Fruit fly (Drosophila melanogaster): Measurements from ENCODE around the gene CG33689.
A peak's percentile ranks its signal among the peaks of the same experiment; 100 is the strongest.

Gene CG33689

DNA sequence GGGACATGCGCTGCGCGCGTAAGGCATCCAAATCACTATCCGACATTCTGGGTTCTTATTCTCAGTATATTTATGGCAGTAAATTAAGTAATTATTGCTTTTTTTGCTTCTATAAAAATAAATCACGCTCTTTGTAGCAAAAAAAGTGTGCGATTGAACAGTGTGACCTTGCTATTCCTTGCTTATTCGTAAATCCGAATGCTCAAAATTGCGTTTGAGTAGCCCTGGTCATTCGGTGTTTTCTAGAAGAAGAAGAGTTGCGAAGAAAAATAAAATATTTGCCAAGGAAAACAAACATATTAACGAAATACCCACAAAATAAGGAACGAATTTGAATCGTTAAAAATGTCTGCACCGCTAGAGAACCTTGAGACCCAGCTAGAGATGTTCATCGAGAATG lies 31.8 kb downstream of the CG33689 start, which contains the start of the genes PDCD-5 and MED10 (continued):
- TF ChIP-seq CG8359 (GFP tag; optimal IDR thresholded peaks at IDR 0.05; ENCODE audit: borderline replicate concordance) (no peak), bsh (GFP tag; optimal IDR thresholded peaks at IDR 0.05) (no peak), CG3847 (GFP tag; IDR thresholded peaks at IDR 0.05) (peak; percentile 35; the same call in 1 of the 2 replicates), CG3065 (GFP tag; optimal IDR thresholded peaks at IDR 0.05) (no peak), CG17802 (tag; optimal IDR thresholded peaks at IDR 0.05) (no peak), CG11723 (GFP tag; optimal IDR thresholded peaks at IDR 0.05) (no peak), CG12769 (tag; optimal IDR thresholded peaks at IDR 0.05) (no peak), CG10979 (tag; optimal IDR thresholded peaks at IDR 0.05) (peak; percentile 3), ara (GFP tag; IDR thresholded peaks at IDR 0.05) (no peak), lmd (GFP tag; IDR thresholded peaks at IDR 0.05) (no peak), Sox102F (GFP tag; optimal IDR thresholded peaks at IDR 0.05) (no peak), salm (tag; optimal IDR thresholded peaks at IDR 0.05) (no peak), CG6683 (GFP tag; optimal IDR thresholded peaks at IDR 0.05) (no peak), org-1 (GFP tag; optimal IDR thresholded peaks at IDR 0.05) (no peak), wor (GFP tag; IDR thresholded peaks at IDR 0.05) (no peak), ac (GFP tag; optimal IDR thresholded peaks at IDR 0.05) (no peak), CG43689 (GFP tag; IDR thresholded peaks at IDR 0.05) (no peak), Spps (tag; optimal IDR thresholded peaks at IDR 0.05) (no peak), trh (GFP tag; optimal IDR thresholded peaks at IDR 0.05) (no peak), CG17328 (GFP tag; IDR thresholded peaks at IDR 0.05) (no peak), CG13424 (tag; optimal IDR thresholded peaks at IDR 0.05) (peak; percentile 12), nerfin-1 (tag; optimal IDR thresholded peaks at IDR 0.05) (peak; percentile 64), CoRest (tag; optimal IDR thresholded peaks at IDR 0.05) (peak; percentile 47), cas (GFP tag; IDR thresholded peaks at IDR 0.05) (no peak), CG15514 (GFP tag; optimal IDR thresholded peaks at IDR 0.05) (peak; percentile 53), ewg (GFP tag; optimal IDR thresholded peaks at IDR 0.05) (no peak), Ptx1 (GFP tag; IDR thresholded peaks at IDR 0.05) (no peak), Gug (GFP tag; IDR thresholded peaks at IDR 0.05) (no peak), ken (GFP tag; IDR thresholded peaks at IDR 0.05) (no peak), CG10654 (GFP tag; optimal IDR thresholded peaks at IDR 0.05) (no peak), Vsx1 (GFP tag; optimal IDR thresholded peaks at IDR 0.05) (no peak), CG14667 (GFP tag; IDR thresholded peaks at IDR 0.05) (no peak), inv (GFP tag; IDR thresholded peaks at IDR 0.05; ENCODE audit: partially characterized antibody) (no peak), CG7372 (GFP tag; IDR thresholded peaks at IDR 0.05) (no peak), Dll (GFP tag; IDR thresholded peaks at IDR 0.05; ENCODE audit: partially characterized antibody) (no peak), prd (optimal IDR thresholded peaks at IDR 0.05) (no peak), prd (GFP tag; IDR thresholded peaks at IDR 0.05) (no peak), ci (GFP tag; IDR thresholded peaks at IDR 0.05) (no peak), CG31365 (tag; optimal IDR thresholded peaks at IDR 0.05) (no peak), CG7556 (GFP tag; optimal IDR thresholded peaks at IDR 0.05) (no peak), ems (GFP tag; optimal IDR thresholded peaks at IDR 0.05) (no peak), pita (GFP tag; optimal IDR thresholded peaks at IDR 0.05) (no peak), HHEX (GFP tag; optimal IDR thresholded peaks at IDR 0.05) (no peak), CG11504 (tag; optimal IDR thresholded peaks at IDR 0.05) (no peak), tx (GFP tag; optimal IDR thresholded peaks at IDR 0.05) (no peak), CG17385 (GFP tag; optimal IDR thresholded peaks at IDR 0.05) (peak; percentile 99), CG17361 (GFP tag; IDR thresholded peaks at IDR 0.05) (no peak), HmgD (GFP tag; optimal IDR thresholded peaks at IDR 0.05) (peak; percentile 35), az2 (GFP tag; optimal IDR thresholded peaks at IDR 0.05) (no peak), CG1602 (GFP tag; optimal IDR thresholded peaks at IDR 0.05) (no peak), Max (GFP tag; optimal IDR thresholded peaks at IDR 0.05) (no peak), Xrp1 (GFP tag; IDR thresholded peaks at IDR 0.05) (no peak)
